Fruit fly (Drosophila melanogaster): ENCODE results near the gene CG9286.

DNA sequence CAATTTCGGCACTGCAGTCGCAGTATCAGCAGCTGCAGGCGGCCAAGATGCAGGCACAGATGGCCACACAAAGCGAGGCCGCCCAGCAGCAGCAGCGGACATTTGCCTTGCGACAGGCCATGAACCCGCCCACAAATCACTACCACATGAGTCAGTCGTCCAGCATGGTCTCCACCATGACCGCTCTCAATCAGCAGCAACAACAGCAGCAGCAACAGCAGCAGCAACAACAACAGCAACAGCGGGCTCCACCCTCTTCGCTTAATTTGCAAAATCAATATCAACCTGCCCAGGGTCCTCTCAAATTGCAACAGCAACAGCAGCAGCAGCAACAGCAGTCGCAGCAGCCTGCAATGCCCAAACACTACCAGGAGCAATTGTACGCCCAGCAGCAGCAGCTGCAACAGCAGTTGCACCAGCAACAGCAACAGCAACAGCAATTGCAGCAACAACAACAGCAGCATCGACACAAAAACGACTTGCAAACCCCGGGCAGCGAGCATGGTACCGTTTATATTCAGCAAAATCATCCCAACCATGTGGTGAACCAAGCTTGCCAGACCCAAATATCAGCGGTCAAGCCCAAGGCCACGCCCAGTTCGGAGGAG is 34.6 kb upstream of the CG9286 start:
- no peak for TF ChIP-seq CG17806 (tag; optimal IDR thresholded peaks at IDR 0.05)
- TF ChIP-seq Snoo (tag; optimal IDR thresholded peaks at IDR 0.05) = no peak
- no peak for TF ChIP-seq D1 (tag; optimal IDR thresholded peaks at IDR 0.05)
